Worm (Caenorhabditis elegans) whole organism, L1 larva: ENCODE data around the gene Y67D2.5.

Source experiments
- C04F5.9 ChIP-seq: sonication (generic microtip); optimal IDR thresholded peaks from 2 replicates; lab custom pipeline; 2016; ENCODE audit warnings: missing genetic modification characterization, missing compliant biosample characterization
- C16A3.4 ChIP-seq: fragments of 150-350 bp; optimal IDR thresholded peaks from 2 replicates; lab custom pipeline; 2014; ENCODE audit warnings: missing biosample characterization, missing genetic modification characterization
- C34B4.2 ChIP-seq: sonication (generic microtip); optimal IDR thresholded peaks from 2 replicates; lab custom pipeline; 2017; ENCODE audit warnings: mild to moderate bottlenecking, missing genetic modification characterization, missing compliant biosample characterization
- F16B12.6 ChIP-seq: fragments of 150-350 bp; optimal IDR thresholded peaks from 2 replicates; lab custom pipeline; 2014; ENCODE audit warnings: missing biosample characterization, missing genetic modification characterization
- aly-2 ChIP-seq: fragments of 150-350 bp; optimal IDR thresholded peaks from 2 replicates; lab custom pipeline; 2014; ENCODE audit warnings: missing biosample characterization, missing genetic modification characterization
- blmp-1 ChIP-seq: fragments of 150-350 bp; optimal IDR thresholded peaks from 2 replicates; lab custom pipeline; 2014; ENCODE audit warnings: missing biosample characterization, missing genetic modification characterization
- ceh-8 ChIP-seq: fragments of 200-800 bp; sonication (Bioruptor generic); optimal IDR thresholded peaks from 2 replicates; lab custom pipeline; 2018; ENCODE audit warnings: mild to moderate bottlenecking, missing genetic modification characterization, moderate library complexity, missing compliant biosample characterization
- ceh-82 ChIP-seq, 3 experiments: fragments of 150-350 bp in 1 of 3; sonication (generic microtip) in 2 of 3; optimal IDR thresholded peaks; 2 replicates each; lab custom pipeline; 2014 to 2017; ENCODE audit warnings: missing biosample characterization in 3 of 3, missing genetic modification characterization in 3 of 3
- ceh-88 ChIP-seq: fragments of 200-800 bp; sonication (Bioruptor generic); IDR thresholded peaks from 2 replicates; pipeline ENCODE4 v1.3.6; 2022; ENCODE audit warnings: missing genetic modification characterization, missing compliant biosample characterization
- dpl-1 ChIP-seq, 3 experiments: fragments of 150-350 bp in 2 of 3; sonication (generic microtip) in 1 of 3; optimal IDR thresholded peaks; 2 replicates each; lab custom pipeline; 2014 to 2017; ENCODE audit warnings: missing biosample characterization in 3 of 3, missing genetic modification characterization in 3 of 3, missing genetic modification reagents in 3 of 3
- dsc-1 ChIP-seq: sonication (generic microtip); optimal IDR thresholded peaks from 2 replicates; lab custom pipeline; 2016; ENCODE audit warnings: mild to moderate bottlenecking, missing genetic modification characterization, missing compliant biosample characterization
- efl-1 ChIP-seq, 4 experiments: fragments of 150-350 bp; optimal IDR thresholded peaks in 3 of 4; peaks in 1 of 4; 1 replicate in 1 of 4; 2 replicates in 3 of 4; lab custom pipeline; 2014; ENCODE audit warnings: missing biosample characterization in 2 of 4, missing genetic modification characterization in 2 of 4, missing genetic modification reagents in 2 of 4
- efl-3 ChIP-seq: fragments of 200-800 bp; sonication (Bioruptor generic); optimal IDR thresholded peaks from 2 replicates; lab custom pipeline; 2018; ENCODE audit warnings: mild to moderate bottlenecking, missing genetic modification characterization, missing compliant biosample characterization
- egl-13 ChIP-seq: sonication (generic microtip); optimal IDR thresholded peaks from 2 replicates; lab custom pipeline; 2016; ENCODE audit warnings: missing genotype, missing genetic modification reagents, missing genetic modification characterization, missing compliant biosample characterization
- egl-27 ChIP-seq, 2 experiments: fragments of 150-350 bp in 1 of 2; sonication (generic microtip); optimal IDR thresholded peaks; 3 replicates each; lab custom pipeline; 2017 to 2018; ENCODE audit warnings: missing biosample characterization in 2 of 2, missing genetic modification characterization in 2 of 2, missing genetic modification reagents in 2 of 2
- elt-3 ChIP-seq, 6 experiments: fragments of 150-350 bp in 1 of 6; sonication (generic microtip); optimal IDR thresholded peaks; 2 replicates each; lab custom pipeline; 2017 to 2018; ENCODE audit warnings: missing biosample characterization in 6 of 6, missing genetic modification characterization in 6 of 6, inconsistent platforms in 1 of 6
- fkh-8 ChIP-seq: sonication (generic microtip); optimal IDR thresholded peaks from 2 replicates; lab custom pipeline; 2016; ENCODE audit warnings: mild to moderate bottlenecking, missing genetic modification characterization, missing compliant biosample characterization
- grh-1 ChIP-seq: fragments of 200-800 bp; sonication (Bioruptor generic); IDR thresholded peaks from 2 replicates; pipeline ENCODE4 v1.3.6; 2022; ENCODE audit warnings: missing genetic modification reagents, missing genetic modification characterization, missing compliant biosample characterization
- irx-1 ChIP-seq: sonication (generic microtip); optimal IDR thresholded peaks from 2 replicates; lab custom pipeline; 2016; ENCODE audit warnings: missing genetic modification characterization, missing compliant biosample characterization
- isw-1 ChIP-seq: fragments of 200-800 bp; sonication (Bioruptor generic); IDR thresholded peaks from 2 replicates; pipeline ENCODE4 v1.3.6; 2022; ENCODE audit warnings: missing genetic modification characterization, missing compliant biosample characterization
- lin-13 ChIP-seq: fragments of 150-350 bp; optimal IDR thresholded peaks from 2 replicates; lab custom pipeline; 2014; ENCODE audit warnings: missing biosample characterization, missing genetic modification reagents, missing genetic modification characterization
- lin-39 ChIP-seq: fragments of 150-350 bp; optimal IDR thresholded peaks from 2 replicates; lab custom pipeline; 2014; ENCODE audit warnings: missing biosample characterization, missing genetic modification reagents, missing genetic modification characterization
- lir-3 ChIP-seq: sonication (generic microtip); optimal IDR thresholded peaks from 2 replicates; lab custom pipeline; 2016; ENCODE audit warnings: mild to moderate bottlenecking, missing genetic modification characterization, moderate library complexity, missing compliant biosample characterization; ENCODE audit not compliant: poor library complexity
- lsy-2 ChIP-seq, 2 experiments: fragments of 150-350 bp; optimal IDR thresholded peaks; 2 replicates each; lab custom pipeline; 2014; ENCODE audit warnings: missing biosample characterization in 2 of 2, missing genetic modification characterization in 2 of 2
- mdl-1 ChIP-seq, 2 experiments: fragments of 150-350 bp; optimal IDR thresholded peaks; 2 replicates each; lab custom pipeline; 2014 to 2017; ENCODE audit warnings: missing biosample characterization in 2 of 2, missing genetic modification characterization in 2 of 2, inconsistent platforms in 1 of 2
- nhr-11 ChIP-seq: fragments of 150-350 bp; optimal IDR thresholded peaks from 2 replicates; lab custom pipeline; 2014; ENCODE audit warnings: missing biosample characterization, missing genetic modification characterization
- nhr-12 ChIP-seq: sonication (generic microtip); optimal IDR thresholded peaks from 2 replicates; lab custom pipeline; 2017; ENCODE audit warnings: missing biosample characterization, missing genetic modification characterization
- nhr-19 ChIP-seq: fragments of 200-800 bp; sonication (Bioruptor generic); conservative IDR thresholded peaks from 2 replicates; pipeline ENCODE4 v1.3.6; 2022; ENCODE audit warnings: missing genetic modification characterization, missing compliant biosample characterization
- nhr-237 ChIP-seq: fragments of 150-350 bp; optimal IDR thresholded peaks from 2 replicates; lab custom pipeline; 2014; ENCODE audit warnings: missing biosample characterization, missing genetic modification characterization
- nhr-28 ChIP-seq: fragments of 150-350 bp; optimal IDR thresholded peaks from 2 replicates; lab custom pipeline; 2014; ENCODE audit warnings: missing biosample characterization, missing genetic modification characterization
- nhr-76 ChIP-seq: sonication (generic microtip); optimal IDR thresholded peaks from 2 replicates; lab custom pipeline; 2017; ENCODE audit warnings: missing biosample characterization, missing genetic modification characterization
- nhr-84 ChIP-seq: sonication (generic microtip); optimal IDR thresholded peaks from 2 replicates; lab custom pipeline; 2017; ENCODE audit warnings: missing biosample characterization, missing genetic modification characterization
- nhr-85 ChIP-seq: sonication (generic microtip); peaks from one replicate; lab custom pipeline; 2016; ENCODE audit warnings: missing genetic modification characterization, inconsistent platforms, missing compliant biosample characterization
- pqm-1 ChIP-seq: sonication (generic microtip); optimal IDR thresholded peaks from 3 replicates; lab custom pipeline; 2017; ENCODE audit warnings: missing biosample characterization, missing genetic modification characterization
- rnt-1 ChIP-seq: sonication (generic microtip); optimal IDR thresholded peaks from 2 replicates; lab custom pipeline; 2016; ENCODE audit warnings: mild to moderate bottlenecking, missing genetic modification characterization, moderate library complexity, missing compliant biosample characterization
- skn-1 ChIP-seq: fragments of 150-350 bp; optimal IDR thresholded peaks from 2 replicates; lab custom pipeline; 2014; ENCODE audit warnings: missing biosample characterization, missing genetic modification characterization
- snpc-4 ChIP-seq: fragments of 150-350 bp; optimal IDR thresholded peaks from 2 replicates; lab custom pipeline; 2014; ENCODE audit warnings: missing biosample characterization, missing genetic modification characterization
- snu-23 ChIP-seq: sonication (generic microtip); optimal IDR thresholded peaks from 2 replicates; lab custom pipeline; 2016; ENCODE audit warnings: missing genetic modification characterization, missing compliant biosample characterization
- sox-4 ChIP-seq: sonication (generic microtip); optimal IDR thresholded peaks from 2 replicates; lab custom pipeline; 2016; ENCODE audit warnings: missing genetic modification characterization, missing compliant biosample characterization
- sup-37 ChIP-seq: fragments of 200-800 bp; sonication (Bioruptor generic); optimal IDR thresholded peaks from 2 replicates; lab custom pipeline; 2018; ENCODE audit warnings: mild to moderate bottlenecking, missing genetic modification characterization, missing compliant biosample characterization
- swsn-7 ChIP-seq: sonication (generic microtip); optimal IDR thresholded peaks from 2 replicates; lab custom pipeline; 2016; ENCODE audit warnings: missing genetic modification characterization, missing compliant biosample characterization
- tbx-2 ChIP-seq: sonication (generic microtip); optimal IDR thresholded peaks from 2 replicates; lab custom pipeline; 2016; ENCODE audit warnings: missing genetic modification characterization, missing compliant biosample characterization
- tlp-1 ChIP-seq: fragments of 150-350 bp; optimal IDR thresholded peaks from 2 replicates; lab custom pipeline; 2014; ENCODE audit warnings: missing biosample characterization, missing genetic modification characterization
- unc-130 ChIP-seq: fragments of 150-350 bp; optimal IDR thresholded peaks from 2 replicates; lab custom pipeline; 2017; ENCODE audit warnings: missing biosample characterization, missing genetic modification characterization, inconsistent platforms
- unc-62 ChIP-seq: fragments of 150-350 bp; optimal IDR thresholded peaks from 2 replicates; lab custom pipeline; 2014; ENCODE audit warnings: missing biosample characterization, missing genetic modification reagents, missing genetic modification characterization
- vab-15 ChIP-seq: sonication (generic microtip); optimal IDR thresholded peaks from 2 replicates; lab custom pipeline; 2017; ENCODE audit warnings: missing genotype, mild to moderate bottlenecking, missing genetic modification characterization, missing compliant biosample characterization
- zag-1 ChIP-seq: fragments of 150-350 bp; optimal IDR thresholded peaks from 2 replicates; lab custom pipeline; 2014; ENCODE audit warnings: missing biosample characterization, missing genetic modification characterization
- zip-4 ChIP-seq: fragments of 200-800 bp; sonication (Bioruptor generic); optimal IDR thresholded peaks from 2 replicates; lab custom pipeline; 2018; ENCODE audit warnings: mild to moderate bottlenecking, missing genetic modification characterization, moderate library complexity, missing compliant biosample characterization
- ztf-11 ChIP-seq, 2 experiments: sonication (generic microtip); optimal IDR thresholded peaks; 2 replicates each; lab custom pipeline; 2016 to 2017; ENCODE audit warnings: missing genetic modification characterization in 2 of 2, missing biosample characterization in 1 of 2, missing compliant biosample characterization in 1 of 2
- ztf-4 ChIP-seq: fragments of 150-350 bp; optimal IDR thresholded peaks from 2 replicates; lab custom pipeline; 2014; ENCODE audit warnings: missing biosample characterization, missing genetic modification characterization

Gene Y67D2.5

DNA sequence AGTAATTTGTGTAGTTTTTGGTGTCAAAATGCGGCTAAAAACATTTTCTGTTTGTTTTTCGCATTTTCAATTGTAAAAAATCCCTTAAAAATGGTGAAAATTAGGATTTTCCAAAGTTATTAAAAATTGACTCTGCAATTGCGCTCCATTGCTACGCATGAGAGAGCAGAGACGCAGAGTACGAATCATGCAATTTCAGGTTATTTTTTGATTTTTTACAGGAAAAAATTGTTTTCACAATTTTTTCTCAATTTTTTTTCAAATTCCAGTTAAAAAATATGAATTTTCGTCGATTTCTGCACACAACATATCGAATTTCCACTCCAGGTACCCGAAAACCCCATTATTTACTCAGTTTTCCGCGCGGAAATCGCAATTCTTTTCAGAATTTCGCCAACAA lies 6.4 kb downstream of the Y67D2.5 start, which contains the start of gene mtg-1 (continued):
- TF ChIP-seq tbx-2 (tag; lab: Kevin White, UChicago): no peak
- TF ChIP-seq swsn-7 (tag; lab: Kevin White, UChicago): peak; percentile 33
- TF ChIP-seq nhr-84: no peak
- no peak for TF ChIP-seq egl-13 (tag; lab: Kevin White, UChicago)
- TF ChIP-seq ceh-82 (tag; optimal IDR thresholded peaks at IDR 0.05; lab: Kevin White, UChicago): peak; percentile 16 to 43 (median 32)
- TF ChIP-seq grh-1 (GFP tag; lab: Robert Waterston, UW): no peak
- TF ChIP-seq sup-37 (GFP tag; lab: Kevin White, UChicago): no peak

DNA sequence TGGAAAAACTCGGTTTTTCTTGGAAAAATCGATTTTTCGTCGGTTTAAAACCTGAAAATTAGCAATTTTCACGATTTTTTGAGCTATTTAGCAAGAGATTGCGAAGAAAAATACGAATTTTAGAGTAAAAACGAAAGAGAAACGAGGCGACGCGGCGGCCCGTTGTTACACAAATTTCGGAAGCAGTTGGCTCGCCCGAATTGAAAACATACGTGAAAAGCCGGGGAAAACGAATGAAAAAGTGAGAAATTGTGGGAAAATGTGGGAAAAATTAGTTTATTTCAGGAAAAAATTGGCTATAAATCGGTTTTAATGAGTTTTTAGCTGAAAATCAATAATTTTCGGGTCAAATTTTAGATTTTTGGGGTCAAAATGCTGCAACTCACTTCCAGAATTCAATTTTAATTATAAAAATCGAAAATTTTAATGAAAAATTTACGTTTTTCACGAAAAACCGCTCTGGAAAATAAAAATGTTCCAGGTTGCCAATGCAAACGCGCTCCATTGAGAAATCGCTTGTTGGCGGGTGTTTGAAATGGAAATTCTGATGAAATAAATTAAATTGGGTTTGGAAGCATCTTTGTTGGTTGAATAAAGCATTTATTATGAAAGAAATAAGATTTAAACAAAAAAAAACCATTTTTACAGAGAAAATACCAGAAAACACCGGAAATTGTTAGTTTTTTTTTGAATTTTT lies 7.1 kb downstream of the Y67D2.5 start, which contains the start of gene snf-6:
Gene snf-6 (minus strand): TSS at position 51 of the 697 bp plus-strand sequence.
- TF ChIP-seq C16A3.4: no peak
- TF ChIP-seq skn-1 (tag; lab: Kevin White, UChicago): peak; percentile 47
- TF ChIP-seq aly-2 (tag; lab: Kevin White, UChicago): no peak
- TF ChIP-seq nhr-76 (tag; lab: Kevin White, UChicago): no peak
- peak; percentile 17 for TF ChIP-seq irx-1 (tag; lab: Kevin White, UChicago)
- TF ChIP-seq C34B4.2: no peak
- no peak for TF ChIP-seq efl-3 (GFP tag; lab: Kevin White, UChicago)
- TF ChIP-seq zag-1 (tag; lab: Kevin White, UChicago): no peak
- TF ChIP-seq blmp-1 (tag; lab: Kevin White, UChicago): peak; percentile 12
- TF ChIP-seq lin-39 (tag; lab: Kevin White, UChicago): no peak
- no peak for TF ChIP-seq ztf-4 (tag; lab: Kevin White, UChicago)
- TF ChIP-seq nhr-11: no peak
- no peak for TF ChIP-seq snpc-4 (tag; lab: Kevin White, UChicago)
- TF ChIP-seq egl-27 (tag; optimal IDR thresholded peaks at IDR 0.05; lab: Kevin White, UChicago): no peak
- no peak for TF ChIP-seq sup-37 (GFP tag; lab: Kevin White, UChicago)
- peak; percentile 34 for TF ChIP-seq zip-4 (GFP tag; lab: Kevin White, UChicago)
- TF ChIP-seq nhr-237 (tag; lab: Kevin White, UChicago): no peak
- peak; percentile 33 for TF ChIP-seq snu-23 (GFP tag; lab: Kevin White, UChicago)
- TF ChIP-seq nhr-12 (tag; lab: Kevin White, UChicago): no peak
- TF ChIP-seq rnt-1 (tag; lab: Kevin White, UChicago): no peak
- no peak for TF ChIP-seq lir-3 (tag; lab: Kevin White, UChicago)
- TF ChIP-seq C04F5.9 (tag; lab: Kevin White, UChicago): no peak
- TF ChIP-seq vab-15 (tag; lab: Kevin White, UChicago): no peak
- TF ChIP-seq ceh-8 (GFP tag; lab: Kevin White, UChicago): no peak
- no peak for TF ChIP-seq unc-62
- peak in 1 of 6 experiments; percentile 22 for TF ChIP-seq elt-3 (tag; optimal IDR thresholded peaks at IDR 0.05; lab: Kevin White, UChicago)
- no peak for TF ChIP-seq mdl-1 (tag; optimal IDR thresholded peaks at IDR 0.05; lab: Kevin White, UChicago)
- TF ChIP-seq ztf-11 (tag; optimal IDR thresholded peaks at IDR 0.05; lab: Kevin White, UChicago): peak in 1 of 2 experiments; percentile 5
- TF ChIP-seq sox-4: no peak
- peak; percentile 89 to 95 for TF ChIP-seq efl-1 (optimal IDR thresholded peaks at IDR 0.05; lab: Kevin White, UChicago)
- TF ChIP-seq efl-1 (GFP tag; optimal IDR thresholded peaks at IDR 0.05 in 1 of 2; lab: Kevin White, UChicago): peak; percentile 92 to 99
- no peak for TF ChIP-seq pqm-1
- no peak for TF ChIP-seq fkh-8 (tag; lab: Kevin White, UChicago)
- peak; percentile 14 for TF ChIP-seq F16B12.6
- TF ChIP-seq nhr-19 (GFP tag; lab: Robert Waterston, UW): no peak
- peak; percentile 75 for TF ChIP-seq nhr-85 (tag; lab: Kevin White, UChicago)
- peak; percentile 16 for TF ChIP-seq isw-1 (GFP tag; lab: Robert Waterston, UW)
- peak; percentile 84 to 93 (median 91) for TF ChIP-seq dpl-1 (GFP tag; optimal IDR thresholded peaks at IDR 0.05; lab: Kevin White, UChicago)
- no peak for TF ChIP-seq tlp-1 (tag; lab: Kevin White, UChicago)
- TF ChIP-seq nhr-28: no peak
- TF ChIP-seq lsy-2 (tag; optimal IDR thresholded peaks at IDR 0.05; lab: Kevin White, UChicago): peak; percentile 51 to 64
- no peak for TF ChIP-seq ceh-88 (GFP tag; lab: Robert Waterston, UW)
- no peak for TF ChIP-seq unc-130 (tag; lab: Kevin White, UChicago)
- peak; percentile 40 for TF ChIP-seq lin-13
- peak; percentile 59 for TF ChIP-seq dsc-1 (tag; lab: Kevin White, UChicago)
